Fruit fly (Drosophila melanogaster) whole organism, wandering third instar larva: ENCODE measurements around the gene Moe.

Experiments used
- Abd-B ChIP-seq: fragments of >200 bp; optimal IDR thresholded peaks from 2 replicates; lab custom pipeline; 2017; ENCODE audit warnings: missing biosample characterization, missing genetic modification characterization
- CrebA ChIP-seq: fragments of 200-800 bp; sonication (Bioruptor generic); optimal IDR thresholded peaks from 2 replicates; lab custom pipeline; 2016; ENCODE audit warnings: missing biosample characterization, mild to moderate bottlenecking, missing genetic modification characterization, borderline replicate concordance
- Hr78 ChIP-seq: fragments of >200 bp; optimal IDR thresholded peaks from 2 replicates; lab custom pipeline; 2017; ENCODE audit warnings: missing biosample characterization, missing genetic modification characterization
- Hr83 ChIP-seq: fragments of 200-300 bp; sonication (Bioruptor generic); optimal IDR thresholded peaks from 2 replicates; lab custom pipeline; 2016; ENCODE audit warnings: missing biosample characterization, mild to moderate bottlenecking, missing genetic modification characterization, moderate library complexity; ENCODE audit not compliant: poor library complexity, severe bottlenecking
- Vsx2 ChIP-seq: fragments of 200-300, 225-300 bp; sonication (Bioruptor generic); optimal IDR thresholded peaks from 2 replicates; lab custom pipeline; 2018; ENCODE audit warnings: missing biosample characterization, missing genetic modification characterization; ENCODE audit not compliant: partially characterized antibody
- br ChIP-seq: fragments of 200-800 bp; sonication (Bioruptor generic); optimal IDR thresholded peaks from 2 replicates; lab custom pipeline; 2016; ENCODE audit warnings: missing biosample characterization, missing genetic modification characterization
- dl ChIP-seq, 2 experiments: fragments of 175-275, 200-275 bp in 1 of 2; fragments of 200-275 bp in 1 of 2; sonication (Bioruptor generic); optimal IDR thresholded peaks; lab custom pipeline; 2018; ENCODE audit warnings: mild to moderate bottlenecking in 2 of 2, missing biosample characterization in 2 of 2, missing genetic modification characterization in 2 of 2, moderate library complexity in 2 of 2; ENCODE audit not compliant: partially characterized antibody in 2 of 2, insufficient read depth in 1 of 2
- dsf ChIP-seq: sonication (Bioruptor generic); optimal IDR thresholded peaks from 2 replicates; lab custom pipeline; 2016; ENCODE audit warnings: missing biosample characterization, missing genetic modification characterization, borderline replicate concordance
- fru ChIP-seq: fragments of 200-800 bp; sonication (Bioruptor generic); optimal IDR thresholded peaks from 3 replicates; lab custom pipeline; 2016; ENCODE audit warnings: missing biosample characterization, mild to moderate bottlenecking, missing genetic modification characterization
- lola ChIP-seq: fragments of >200 bp; optimal IDR thresholded peaks from 2 replicates; lab custom pipeline; 2017; ENCODE audit warnings: missing biosample characterization, missing genetic modification characterization
- psq ChIP-seq: fragments of 200-800 bp; sonication (Bioruptor generic); optimal IDR thresholded peaks from 3 replicates; lab custom pipeline; 2017; ENCODE audit warnings: missing biosample characterization, mild to moderate bottlenecking, missing genetic modification characterization, moderate library complexity
- sv ChIP-seq: fragments of 200-800 bp; sonication (Bioruptor generic); optimal IDR thresholded peaks from 3 replicates; lab custom pipeline; 2016; ENCODE audit warnings: missing biosample characterization, missing genetic modification characterization

DNA sequence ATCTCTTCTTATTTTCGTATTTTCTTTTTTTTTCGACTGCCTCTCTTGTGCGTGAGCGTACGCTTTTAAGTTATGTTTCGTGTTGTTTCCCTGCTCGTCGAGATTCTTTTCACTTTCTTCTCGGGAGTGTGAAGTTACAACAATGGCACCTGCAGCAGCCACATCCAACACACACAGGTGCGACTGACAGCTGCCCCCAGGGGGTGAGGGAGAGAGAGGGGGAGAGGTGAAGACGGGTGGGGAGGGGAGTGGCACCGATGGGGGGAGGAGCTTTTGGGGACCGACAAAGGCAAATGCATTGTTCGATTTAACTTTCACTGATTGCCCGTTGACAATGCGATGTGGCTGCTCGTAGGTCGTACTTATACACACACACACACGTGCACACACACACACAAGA is 56.7 kb downstream of the Moe start:
- TF ChIP-seq psq (no peak), Vsx2 (GFP tag; lab: Kevin White, UChicago) (no peak), Abd-B (GFP tag; lab: Kevin White, UChicago) (no peak), Hr78 (GFP tag; lab: Kevin White, UChicago) (no peak), br (no peak), lola (no peak), sv (no peak), dsf (GFP tag; lab: Kevin White, UChicago) (no peak), fru (GFP tag; lab: Kevin White, UChicago) (no peak), CrebA (GFP tag; lab: Kevin White, UChicago) (no peak), Hr83 (GFP tag; lab: Kevin White, UChicago) (no peak), dl (GFP tag; optimal IDR thresholded peaks at IDR 0.05; lab: Kevin White, UChicago; ENCODE audit: insufficient read depth in 1 of 2, partially characterized antibody in 2 of 2) (no peak)
